Worm (Caenorhabditis elegans): Measurements from ENCODE around the gene nhr-145.

ce11 chrV:19107065-19107464, 19.5 kb downstream of the nhr-145 start:
- TF ChIP-seq T20F7.1 (GFP tag; optimal IDR thresholded peaks at IDR 0.05) (no peak), attf-4 (tag; optimal IDR thresholded peaks at IDR 0.05) (no peak), hlh-30 (tag; optimal IDR thresholded peaks at IDR 0.05; ENCODE audit: insufficient read depth) (no peak), jun-1 (tag; optimal IDR thresholded peaks at IDR 0.05) (no peak), nhr-76 (tag; optimal IDR thresholded peaks at IDR 0.05) (no peak), lin-39 (tag; optimal IDR thresholded peaks at IDR 0.05) (no peak), nhr-41 (GFP tag; IDR thresholded peaks at IDR 0.05) (no peak), dve-1 (tag; optimal IDR thresholded peaks at IDR 0.05; ENCODE audit: insufficient read depth) (no peak), F49E8.2 (tag; optimal IDR thresholded peaks at IDR 0.05; ENCODE audit: borderline replicate concordance) (no peak)

Data from whole organism, L4 larva.